Worm (Caenorhabditis elegans): ENCODE measurements around the gene Y59H11AR.4.
A peak's percentile ranks its signal among the peaks of the same experiment; 100 is the strongest.

Y59H11AR.4 gene

DNA sequence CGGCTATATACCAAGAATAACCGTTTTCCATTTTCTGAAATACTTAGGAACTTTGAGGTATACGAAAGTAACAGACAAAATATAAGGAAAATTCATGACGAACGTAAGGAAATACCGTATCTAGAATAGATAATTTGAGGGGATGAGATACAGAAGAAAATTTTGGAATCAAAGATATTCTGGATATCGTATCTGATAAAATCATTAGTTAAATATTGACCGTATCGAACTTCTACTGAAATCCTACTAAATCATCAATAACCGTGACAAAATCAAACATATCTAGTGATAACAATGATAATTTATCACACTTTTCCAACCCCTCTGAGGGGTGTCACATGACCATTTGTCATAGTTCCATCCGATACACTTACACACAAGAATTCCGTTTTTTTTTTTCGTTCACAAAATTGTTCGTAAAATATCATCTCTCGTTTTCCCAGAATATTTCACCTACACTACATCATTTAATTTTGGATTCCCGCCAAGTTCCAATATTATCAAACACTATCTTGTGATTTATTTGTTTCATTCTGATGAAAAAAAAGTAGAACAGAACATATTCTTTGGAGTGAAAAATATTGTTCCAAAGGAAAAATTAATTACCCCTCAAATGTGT is at the start of gene Y59H11AR.4:
Gene Y59H11AR.4, minus strand, starts transcription at position 51 of the 619 bp plus-strand sequence.
- TF ChIP-seq dao-5 (tag; optimal IDR thresholded peaks at IDR 0.05), result no peak

- TF ChIP-seq him-1 (tag; optimal IDR thresholded peaks at IDR 0.05) (no peak), W03F9.2 (tag; optimal IDR thresholded peaks at IDR 0.05) (no peak), dao-5 (tag; optimal IDR thresholded peaks at IDR 0.05) (no peak)
Observed at ce11 chrIV:8648502-8648901, 47.9 kb upstream of the Y59H11AR.4 start, which contains the start of gene cyp-33E1. TSS of gene cyp-33E1 (minus strand) at chrIV:8648602.

DNA sequence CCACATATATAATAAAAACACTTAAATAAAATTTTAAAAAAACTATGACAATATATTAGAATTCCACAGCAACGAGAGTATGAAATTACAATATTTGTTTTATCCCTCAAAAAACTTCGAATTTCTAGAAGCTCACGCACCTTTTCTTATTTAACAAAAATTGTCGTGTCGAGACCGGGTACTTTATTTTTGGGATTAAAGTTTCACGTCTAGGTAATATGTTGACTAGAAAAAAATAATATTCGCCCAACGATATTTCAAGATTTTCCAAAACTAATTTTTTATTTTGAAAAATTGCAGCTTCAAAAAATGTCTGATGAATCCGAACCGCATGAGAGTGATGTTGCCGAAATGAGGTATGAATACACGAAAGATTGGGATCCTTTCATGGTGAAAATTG is 43.9 kb upstream of the Y59H11AR.4 start, which contains the start of gene C49C8.3:
Gene C49C8.3, plus strand, starts transcription at position 301 of the 400 bp plus-strand sequence.
- no peak for TF ChIP-seq him-1 (tag; optimal IDR thresholded peaks at IDR 0.05)
- TF ChIP-seq W03F9.2 (tag; optimal IDR thresholded peaks at IDR 0.05), result no peak
- TF ChIP-seq dao-5 (tag; optimal IDR thresholded peaks at IDR 0.05), result no peak

DNA sequence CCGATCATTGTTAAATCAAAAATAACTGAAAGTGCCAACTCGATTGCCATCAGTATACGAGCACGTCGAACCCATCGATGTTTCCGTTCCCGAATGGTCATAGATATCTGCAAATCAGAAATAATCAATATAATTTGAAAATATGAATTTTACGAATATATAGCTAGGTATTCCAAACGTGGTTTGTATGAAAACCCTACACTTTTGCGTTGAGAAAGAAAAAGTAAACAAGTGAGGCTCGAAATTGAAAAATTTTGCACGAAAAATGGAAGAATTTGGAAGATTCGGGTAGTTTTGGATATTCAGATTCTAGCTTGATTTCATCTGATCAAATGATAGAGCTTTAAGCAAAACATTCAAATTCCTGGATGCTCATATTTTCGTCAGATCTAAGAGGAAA is 38.2 kb upstream of the Y59H11AR.4 start, which contains the start of gene F42A9.9:
Gene F42A9.9, minus strand, starts transcription at position 101 of the 400 bp plus-strand sequence.
- TF ChIP-seq him-1 (tag; optimal IDR thresholded peaks at IDR 0.05), result no peak
- TF ChIP-seq W03F9.2 (tag; optimal IDR thresholded peaks at IDR 0.05), result no peak

ce11 chrIV:8631033-8631432 is 30.5 kb upstream of the Y59H11AR.4 start, which contains the start of gene dgk-4:
TSS of gene dgk-4 (plus strand) at chrIV:8631333.
- TF ChIP-seq dao-5 (tag; optimal IDR thresholded peaks at IDR 0.05), result no peak
- TF ChIP-seq W03F9.2 (tag; optimal IDR thresholded peaks at IDR 0.05), result no peak
- no peak for TF ChIP-seq him-1 (tag; optimal IDR thresholded peaks at IDR 0.05)

DNA sequence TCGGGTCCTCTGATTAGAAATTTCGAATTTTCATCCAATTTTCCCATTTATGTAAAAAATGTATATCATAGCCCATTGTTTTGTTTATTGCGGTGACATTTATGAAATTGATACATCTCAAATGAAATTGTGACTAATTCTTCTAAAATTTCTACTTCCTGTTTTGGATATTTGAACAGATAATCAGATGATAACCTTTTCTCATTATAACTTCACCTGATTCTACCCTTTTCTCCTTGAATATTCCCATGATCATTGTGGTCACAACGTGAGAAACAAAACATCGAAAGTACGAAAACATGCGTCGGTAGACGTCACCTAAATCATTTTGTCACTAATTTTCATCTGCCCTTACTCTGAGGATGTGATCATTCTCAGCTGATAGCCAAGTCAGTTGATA is 29.7 kb upstream of the Y59H11AR.4 start:
- no peak for TF ChIP-seq W03F9.2 (tag; optimal IDR thresholded peaks at IDR 0.05)
- no peak for TF ChIP-seq him-1 (tag; optimal IDR thresholded peaks at IDR 0.05)
- TF ChIP-seq dao-5 (tag; optimal IDR thresholded peaks at IDR 0.05), result no peak

DNA sequence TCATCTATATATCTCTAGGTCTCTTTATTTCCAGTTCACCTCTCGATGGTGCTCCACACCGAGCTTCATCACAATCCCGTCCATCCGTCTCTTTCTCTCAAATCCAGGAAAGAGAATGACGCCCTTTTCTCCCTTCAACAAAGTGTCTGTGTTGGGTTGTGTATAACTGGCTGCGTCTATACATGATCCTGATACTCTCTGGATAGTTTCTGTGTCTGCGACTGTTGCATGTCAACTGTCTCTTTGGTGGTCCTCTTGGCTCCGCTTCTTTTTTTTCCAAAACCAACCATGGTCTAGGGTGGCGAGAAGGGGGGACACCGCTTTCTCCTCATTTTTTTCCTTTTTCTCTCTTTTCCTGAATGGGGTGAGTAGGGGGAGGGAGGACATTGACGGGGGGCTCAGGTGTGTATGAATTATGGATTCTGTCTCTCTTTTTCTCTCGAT is 29.1 kb upstream of the Y59H11AR.4 start:
- no peak for TF ChIP-seq dao-5 (tag; optimal IDR thresholded peaks at IDR 0.05)
- peak; percentile 67 for TF ChIP-seq him-1 (tag; optimal IDR thresholded peaks at IDR 0.05)

- TF ChIP-seq dao-5 (tag; optimal IDR thresholded peaks at IDR 0.05) (no peak), him-1 (tag; optimal IDR thresholded peaks at IDR 0.05) (no peak), W03F9.2 (tag; optimal IDR thresholded peaks at IDR 0.05) (no peak)
Observed at ce11 chrIV:8628262-8628661, 27.7 kb upstream of the Y59H11AR.4 start.

- TF ChIP-seq dao-5 (tag; optimal IDR thresholded peaks at IDR 0.05) (no peak), W03F9.2 (tag; optimal IDR thresholded peaks at IDR 0.05) (no peak), him-1 (tag; optimal IDR thresholded peaks at IDR 0.05) (no peak)
Observed at ce11 chrIV:8627328-8627727, 26.8 kb upstream of the Y59H11AR.4 start, which contains the start of gene F42A9.11. TSS of gene F42A9.11 (plus strand) at chrIV:8627637.

DNA sequence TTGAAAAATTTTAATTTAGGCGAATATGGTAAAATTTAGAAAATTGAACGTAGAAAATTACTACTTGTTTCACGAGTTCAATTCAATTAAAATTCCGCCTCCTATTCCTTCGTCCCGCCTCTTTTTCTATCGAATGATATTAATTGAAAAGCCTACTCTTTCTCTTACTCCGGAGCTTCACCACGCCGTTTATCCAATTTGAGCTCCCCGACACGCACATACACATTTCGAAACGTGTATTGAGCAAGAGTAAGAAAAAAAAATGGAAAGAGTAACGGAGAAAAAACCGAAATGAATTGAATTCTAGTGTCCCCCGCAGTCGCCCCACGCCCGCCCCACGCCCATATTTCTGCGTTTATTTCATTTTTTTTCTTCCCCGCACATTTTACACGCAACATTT is 25.7 kb upstream of the Y59H11AR.4 start:
- TF ChIP-seq W03F9.2 (tag; optimal IDR thresholded peaks at IDR 0.05) (no peak), him-1 (tag; optimal IDR thresholded peaks at IDR 0.05) (no peak), dao-5 (tag; optimal IDR thresholded peaks at IDR 0.05) (no peak)

- no peak for TF ChIP-seq dao-5 (tag; optimal IDR thresholded peaks at IDR 0.05)
- no peak for TF ChIP-seq him-1 (tag; optimal IDR thresholded peaks at IDR 0.05)
- TF ChIP-seq W03F9.2 (tag; optimal IDR thresholded peaks at IDR 0.05), result no peak
Observed at ce11 chrIV:8625730-8626129, 25.2 kb upstream of the Y59H11AR.4 start.

ce11 chrIV:8620102-8620733 is 19.7 kb upstream of the Y59H11AR.4 start, which contains the start of gene lin-49:
TSS of gene lin-49 (plus strand) at chrIV:8620683.
- TF ChIP-seq W03F9.2 (tag; optimal IDR thresholded peaks at IDR 0.05), result peak; percentile 61
- no peak for TF ChIP-seq him-1 (tag; optimal IDR thresholded peaks at IDR 0.05)
- no peak for TF ChIP-seq dao-5 (tag; optimal IDR thresholded peaks at IDR 0.05)

- TF ChIP-seq W03F9.2 (tag; optimal IDR thresholded peaks at IDR 0.05) (peak; percentile 20), him-1 (tag; optimal IDR thresholded peaks at IDR 0.05) (no peak), dao-5 (tag; optimal IDR thresholded peaks at IDR 0.05) (no peak)
Observed at ce11 chrIV:8618698-8619097, 18.1 kb upstream of the Y59H11AR.4 start, which contains the start of gene F42A9.8. TSS of gene F42A9.8 (minus strand) at chrIV:8618785.

DNA sequence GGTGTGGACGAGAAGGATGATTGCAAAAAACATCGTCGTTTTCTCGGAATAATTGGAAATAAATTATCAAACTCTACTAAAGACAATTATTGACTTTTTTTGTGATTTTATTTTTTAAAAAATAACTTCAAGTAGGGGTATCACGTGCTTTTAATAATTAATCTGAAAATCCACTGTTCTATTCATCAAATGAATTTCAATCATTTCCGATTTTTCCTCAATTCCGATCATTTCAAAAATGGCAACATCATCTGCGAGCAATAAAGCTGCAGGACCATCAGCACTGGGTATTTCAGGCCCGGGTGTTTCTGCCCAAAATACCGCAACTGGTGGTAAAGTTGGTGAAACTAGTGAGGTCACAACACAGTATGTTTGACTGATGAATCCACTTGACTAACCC is 16.5 kb upstream of the Y59H11AR.4 start, which contains the start of the genes F42A9.7 and F42A9.3:
Gene F42A9.7, minus strand, starts transcription at position 101 of the 400 bp plus-strand sequence.
Gene F42A9.3, plus strand, starts transcription at position 214 of the 400 bp plus-strand sequence.
- TF ChIP-seq W03F9.2 (tag; optimal IDR thresholded peaks at IDR 0.05) (no peak), dao-5 (tag; optimal IDR thresholded peaks at IDR 0.05) (no peak), him-1 (tag; optimal IDR thresholded peaks at IDR 0.05) (no peak)

All from whole organism, L4/young adult.